Worm (Caenorhabditis elegans) whole organism, late embryonic: Measurements from ENCODE around the gene W09G12.10.

Experiments
- dve-1 ChIP-seq: sonication (generic microtip); optimal IDR thresholded peaks from 2 replicates; lab custom pipeline; 2017; ENCODE audit warnings: antibody characterized with exemption, mild to moderate bottlenecking, missing genetic modification characterization, missing compliant biosample characterization
- elt-2 ChIP-seq: sonication (generic microtip); optimal IDR thresholded peaks from 2 replicates; lab custom pipeline; 2016; ENCODE audit warnings: missing genetic modification reagents, missing genetic modification characterization, missing compliant biosample characterization
- pqm-1 ChIP-seq: sonication (generic microtip); optimal IDR thresholded peaks from 2 replicates; lab custom pipeline; 2016; ENCODE audit warnings: missing genetic modification characterization, missing compliant biosample characterization
- unc-55 ChIP-seq: sonication (generic microtip); optimal IDR thresholded peaks from 2 replicates; lab custom pipeline; 2017; ENCODE audit warnings: missing biosample characterization, missing genetic modification reagents, missing genetic modification characterization

DNA sequence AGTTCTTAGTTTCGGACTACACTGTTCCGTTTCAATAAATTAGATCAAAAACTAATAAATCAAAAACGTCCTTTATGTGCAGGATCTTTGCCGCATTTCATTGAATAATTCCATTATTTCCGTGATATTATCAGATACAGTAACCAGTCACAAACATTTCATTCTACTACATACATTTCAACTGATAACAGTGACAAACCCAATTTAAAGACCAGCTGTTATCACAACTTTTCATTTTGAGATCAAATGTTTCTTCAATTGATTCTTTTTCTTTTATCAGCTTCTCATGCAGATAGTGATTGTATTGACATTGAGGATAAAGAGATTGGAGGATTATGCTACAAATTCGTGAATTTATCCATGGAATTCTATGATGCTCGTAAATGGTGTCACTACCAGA is 35.6 kb upstream of the W09G12.10 start, which contains the start of gene clec-168:
- TF ChIP-seq elt-2 (tag; lab: Kevin White, UChicago) (no peak), pqm-1 (no peak), dve-1 (tag; lab: Kevin White, UChicago) (no peak), unc-55 (GFP tag; lab: Kevin White, UChicago) (no peak)
